Fruit fly (Drosophila melanogaster) whole organism, embryonic: Measurements from ENCODE around the gene Jarid2.

Source experiments
- B-H1 ChIP-seq: fragments of 200-800 bp; sonication (Bioruptor generic); IDR thresholded peaks from 3 replicates; pipeline ENCODE4 v1.3.6; 2022; ENCODE audit warnings: missing biosample characterization, missing genetic modification characterization
- Bdp1 ChIP-seq: fragments of 200-800 bp; sonication (Bioruptor generic); optimal IDR thresholded peaks from 3 replicates; lab custom pipeline; 2016; ENCODE audit warnings: missing biosample characterization, missing genetic modification characterization
- CG11456 ChIP-seq: fragments of 200-800 bp; sonication (Bioruptor generic); IDR thresholded peaks from 3 replicates; pipeline ENCODE4 v1.3.6; 2022; ENCODE audit warnings: missing biosample characterization, missing genetic modification characterization
- CG11560 ChIP-seq: fragments of 200-800 bp; sonication (Bioruptor generic); IDR thresholded peaks from 3 replicates; pipeline ENCODE4 v1.3.6; 2022; ENCODE audit warnings: missing biosample characterization, missing genetic modification characterization
- CG12219 ChIP-seq: fragments of 200-800 bp; sonication (Bioruptor generic); optimal IDR thresholded peaks from 3 replicates; lab custom pipeline; 2018; ENCODE audit warnings: missing biosample characterization, mild to moderate bottlenecking, missing genetic modification characterization
- CG14710 ChIP-seq: fragments of 200-800 bp; sonication (Bioruptor generic); optimal IDR thresholded peaks from 3 replicates; lab custom pipeline; 2019; ENCODE audit warnings: missing biosample characterization, mild to moderate bottlenecking, missing genetic modification characterization, moderate library complexity
- CG15601 ChIP-seq: fragments of 200-800 bp; sonication (Bioruptor generic); optimal IDR thresholded peaks from 3 replicates; lab custom pipeline; 2019; ENCODE audit warnings: missing biosample characterization, mild to moderate bottlenecking, missing genetic modification characterization, moderate library complexity
- CG1602 ChIP-seq: fragments of 200-800 bp; sonication (Bioruptor generic); optimal IDR thresholded peaks from 3 replicates; lab custom pipeline; 2016; ENCODE audit warnings: missing biosample characterization, missing genetic modification characterization
- CG2712 ChIP-seq: fragments of 200-800 bp; optimal IDR thresholded peaks from 3 replicates; lab custom pipeline; 2019; ENCODE audit warnings: missing biosample characterization, mild to moderate bottlenecking, missing genetic modification characterization, moderate library complexity
- CG32532 ChIP-seq: fragments of 200-800 bp; sonication (Bioruptor generic); IDR thresholded peaks from 2 replicates; pipeline ENCODE4 v1.3.6; 2022; ENCODE audit warnings: missing biosample characterization, missing genetic modification characterization
- CG3281 ChIP-seq: fragments of 200-800 bp; sonication (Bioruptor generic); optimal IDR thresholded peaks from 3 replicates; lab custom pipeline; 2017; ENCODE audit warnings: missing biosample characterization, mild to moderate bottlenecking, missing genetic modification characterization
- CG34224 ChIP-seq: fragments of 200-800 bp; sonication (Bioruptor generic); IDR thresholded peaks from 3 replicates; pipeline ENCODE4 v1.3.6; 2022; ENCODE audit warnings: missing biosample characterization, missing genetic modification characterization; ENCODE audit not compliant: partially characterized antibody
- CG4617 ChIP-seq: fragments of 200-800 bp; sonication (Bioruptor generic); optimal IDR thresholded peaks from 3 replicates; lab custom pipeline; 2016; ENCODE audit warnings: missing biosample characterization, missing genetic modification characterization, borderline replicate concordance
- CG6791 ChIP-seq: fragments of 200-800 bp; sonication (Bioruptor generic); IDR thresholded peaks from 3 replicates; pipeline ENCODE4 v1.3.6; 2022; ENCODE audit warnings: missing biosample characterization, missing genetic modification characterization; ENCODE audit not compliant: partially characterized antibody
- CG6854 ChIP-seq: fragments of 200-800 bp; sonication (Bioruptor generic); optimal IDR thresholded peaks from 3 replicates; lab custom pipeline; 2017; ENCODE audit warnings: missing biosample characterization, mild to moderate bottlenecking, missing genetic modification characterization
- CG8388 ChIP-seq: fragments of 200-800 bp; sonication (Bioruptor generic); optimal IDR thresholded peaks from 2 replicates; lab custom pipeline; 2019; ENCODE audit warnings: missing biosample characterization, mild to moderate bottlenecking, missing genetic modification characterization, moderate library complexity
- CG8924 ChIP-seq: fragments of 200-800 bp; optimal IDR thresholded peaks from 3 replicates; lab custom pipeline; 2019; ENCODE audit warnings: missing biosample characterization, mild to moderate bottlenecking, missing genetic modification characterization, moderate library complexity
- Camta ChIP-seq: fragments of 200-800 bp; sonication (Bioruptor generic); optimal IDR thresholded peaks from 2 replicates; lab custom pipeline; 2016; ENCODE audit warnings: missing biosample characterization, missing genetic modification characterization
- D19A ChIP-seq: fragments of 200-800 bp; optimal IDR thresholded peaks from 3 replicates; lab custom pipeline; 2019; ENCODE audit warnings: missing biosample characterization, mild to moderate bottlenecking, missing genetic modification characterization, moderate library complexity
- Dad ChIP-seq: fragments of 200-800 bp; sonication (Bioruptor generic); optimal IDR thresholded peaks from 3 replicates; lab custom pipeline; 2016; ENCODE audit warnings: missing biosample characterization, missing genetic modification characterization
- Doc3 ChIP-seq: fragments of 200-800 bp; sonication (Bioruptor generic); IDR thresholded peaks from 3 replicates; pipeline ENCODE4 v1.3.6; 2022; ENCODE audit warnings: missing biosample characterization, missing genetic modification characterization; ENCODE audit not compliant: partially characterized antibody
- Drgx ChIP-seq: fragments of 200-800 bp; sonication (Bioruptor generic); IDR thresholded peaks from 2 replicates; pipeline ENCODE4 v1.3.6; 2022; ENCODE audit warnings: missing biosample characterization, missing genetic modification characterization
- Ets65A ChIP-seq: fragments of 200-800 bp; sonication (Bioruptor generic); peaks from one replicate; lab custom pipeline; 2016; ENCODE audit warnings: missing biosample characterization, missing genetic modification characterization
- Fer2 ChIP-seq: fragments of 200-800 bp; sonication (Bioruptor generic); optimal IDR thresholded peaks from 2 replicates; lab custom pipeline; 2018; ENCODE audit warnings: missing biosample characterization, mild to moderate bottlenecking, missing genetic modification characterization, moderate library complexity
- HLH54F ChIP-seq: fragments of 200-800 bp; sonication (Bioruptor generic); optimal IDR thresholded peaks from 3 replicates; lab custom pipeline; 2016; ENCODE audit warnings: missing biosample characterization, missing genetic modification characterization
- Med ChIP-seq: fragments of 200-800 bp; sonication (Bioruptor generic); peaks from one replicate; lab custom pipeline; 2016; ENCODE audit warnings: missing biosample characterization, missing genetic modification characterization, mild to moderate bottlenecking, inconsistent platforms, moderate library complexity
- NfI ChIP-seq: fragments of 200-800 bp; sonication (Bioruptor generic); optimal IDR thresholded peaks from 3 replicates; lab custom pipeline; 2018; ENCODE audit warnings: missing biosample characterization, mild to moderate bottlenecking, missing genetic modification characterization, moderate library complexity
- Oaz ChIP-seq: fragments of 200-800 bp; sonication (Bioruptor generic); IDR thresholded peaks from 2 replicates; pipeline ENCODE4 v1.3.6; 2022; ENCODE audit warnings: missing biosample characterization, missing genetic modification characterization
- Ptx1 ChIP-seq: fragments of 200-800 bp; sonication (Bioruptor generic); IDR thresholded peaks from 2 replicates; pipeline ENCODE4 v1.3.6; 2022; ENCODE audit warnings: missing biosample characterization, missing genetic modification characterization
- al ChIP-seq: fragments of 200-800 bp; sonication (Bioruptor generic); IDR thresholded peaks from 2 replicates; pipeline ENCODE4 v1.3.6; 2022; ENCODE audit warnings: missing biosample characterization, missing genetic modification characterization
- aop ChIP-seq: fragments of 200-800 bp; sonication (Bioruptor generic); IDR thresholded peaks from 2 replicates; pipeline ENCODE4 v1.3.6; 2022; ENCODE audit warnings: missing biosample characterization, missing genetic modification characterization
- cg ChIP-seq: fragments of 200-800 bp; sonication (Bioruptor generic); optimal IDR thresholded peaks from 3 replicates; lab custom pipeline; 2019; ENCODE audit warnings: missing biosample characterization, mild to moderate bottlenecking, missing genetic modification characterization, moderate library complexity
- corto ChIP-seq: fragments of 200-800 bp; sonication (Bioruptor generic); optimal IDR thresholded peaks from 2 replicates; lab custom pipeline; 2016; ENCODE audit warnings: missing biosample characterization, mild to moderate bottlenecking, missing genetic modification characterization, moderate library complexity
- dan ChIP-seq: fragments of 200-800 bp; sonication (Bioruptor generic); IDR thresholded peaks from 2 replicates; pipeline ENCODE4 v1.3.6; 2022; ENCODE audit warnings: missing biosample characterization, missing genetic modification characterization
- inv ChIP-seq: fragments of 200-800 bp; sonication (Bioruptor generic); IDR thresholded peaks from 2 replicates; pipeline ENCODE4 v1.3.6; 2022; ENCODE audit warnings: missing biosample characterization, missing genetic modification characterization; ENCODE audit not compliant: partially characterized antibody
- nom ChIP-seq: fragments of 200-800 bp; sonication (Bioruptor generic); optimal IDR thresholded peaks from 2 replicates; lab custom pipeline; 2017; ENCODE audit warnings: missing biosample characterization, missing genetic modification characterization, mild to moderate bottlenecking, moderate library complexity, missing genetic modification reagents
- pan ChIP-seq, 4 experiments: fragments of >200 bp in 3 of 4; fragments of 200-800 bp in 1 of 4; sonication (Bioruptor generic) in 1 of 4; optimal IDR thresholded peaks in 3 of 4; IDR thresholded peaks in 1 of 4; 2 replicates each; pipeline versions ENCODE4 v1.3.6 to Lab custom; 2017 to 2022; ENCODE audit warnings: missing biosample characterization in 2 of 4, missing genetic modification characterization in 2 of 4, mixed read lengths in 1 of 4
- ranshi ChIP-seq: fragments of 200-800 bp; sonication (Bioruptor generic); IDR thresholded peaks from 2 replicates; pipeline ENCODE4 v1.3.6; 2022; ENCODE audit warnings: missing biosample characterization, missing genetic modification characterization
- sens ChIP-seq: fragments of 200-800 bp; sonication (Bioruptor generic); peaks from one replicate; lab custom pipeline; 2016; ENCODE audit warnings: missing biosample characterization, missing genetic modification characterization
- sna ChIP-seq: fragments of 200-800 bp; sonication (Bioruptor generic); IDR thresholded peaks from 2 replicates; pipeline ENCODE4 v1.3.6; 2022; ENCODE audit warnings: missing biosample characterization, missing genetic modification characterization; ENCODE audit not compliant: partially characterized antibody
- sob ChIP-seq: fragments of 200-800 bp; sonication (Bioruptor generic); IDR thresholded peaks from 2 replicates; pipeline ENCODE4 v1.3.6; 2022; ENCODE audit warnings: missing biosample characterization, missing genetic modification characterization
- tin ChIP-seq: fragments of 200-800 bp; sonication (Bioruptor generic); optimal IDR thresholded peaks from 3 replicates; lab custom pipeline; 2016; ENCODE audit warnings: missing biosample characterization, missing genetic modification characterization
- tup ChIP-seq: fragments of 200-800 bp; sonication (Bioruptor generic); optimal IDR thresholded peaks from 2 replicates; lab custom pipeline; 2016; ENCODE audit warnings: missing biosample characterization, mild to moderate bottlenecking, missing genetic modification characterization, moderate library complexity
- zen2 ChIP-seq: fragments of 200-800 bp; sonication (Bioruptor generic); IDR thresholded peaks from 3 replicates; pipeline ENCODE4 v1.3.6; 2022; ENCODE audit warnings: missing biosample characterization, missing genetic modification characterization; ENCODE audit not compliant: partially characterized antibody

The Jarid2 gene

DNA sequence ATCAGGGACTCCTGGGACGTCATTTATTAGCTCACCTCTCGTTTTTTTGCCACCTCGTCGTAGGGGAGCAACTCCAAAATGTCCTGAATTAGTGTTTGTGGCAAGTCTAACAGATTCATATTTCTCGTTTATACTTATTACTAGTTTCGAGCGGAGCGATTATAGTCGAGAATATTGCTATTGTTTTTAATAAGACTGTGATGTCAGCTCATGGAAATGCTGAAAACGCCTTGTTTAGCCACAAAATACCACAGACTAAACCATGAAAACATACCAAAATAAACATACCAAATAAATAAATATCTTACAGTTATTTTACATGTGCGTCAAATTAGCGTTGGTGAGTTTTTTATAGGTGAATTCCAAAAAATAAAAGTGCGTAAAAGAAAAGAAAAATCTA lies 10.7 kb downstream of the Jarid2 start, which contains the start of gene pall (continued):
- TF ChIP-seq B-H1 (GFP tag; lab: Robert Waterston, UW) (no peak), CG14710 (tag; lab: Kevin White, UChicago) (peak; percentile 32), CG8924 (peak; percentile 38), tin (GFP tag; lab: Kevin White, UChicago) (no peak), NfI (GFP tag; lab: Kevin White, UChicago) (no peak), aop (GFP tag; lab: Robert Waterston, UW) (no peak), CG4617 (GFP tag; lab: Kevin White, UChicago) (peak; percentile 77), Bdp1 (GFP tag; lab: Kevin White, UChicago) (no peak), CG34224 (GFP tag; lab: Robert Waterston, UW) (no peak), CG11560 (tag; lab: Robert Waterston, UW) (no peak), dan (GFP tag; lab: Robert Waterston, UW) (no peak), D19A (tag; lab: Kevin White, UChicago) (no peak), sna (GFP tag; lab: Robert Waterston, UW) (no peak), CG8388 (no peak), CG15601 (tag; lab: Kevin White, UChicago) (peak; percentile 20), pan (optimal IDR thresholded peaks at IDR 0.05; lab: Kevin White, UChicago) (no peak), pan (GFP tag; optimal IDR thresholded peaks at IDR 0.05 in 1 of 2, IDR thresholded peaks at IDR 0.05 in 1 of 2) (no peak), nom (GFP tag; lab: Kevin White, UChicago) (no peak), corto (GFP tag; lab: Kevin White, UChicago) (no peak), HLH54F (GFP tag; lab: Kevin White, UChicago) (no peak), CG12219 (GFP tag; lab: Kevin White, UChicago) (no peak)

DNA sequence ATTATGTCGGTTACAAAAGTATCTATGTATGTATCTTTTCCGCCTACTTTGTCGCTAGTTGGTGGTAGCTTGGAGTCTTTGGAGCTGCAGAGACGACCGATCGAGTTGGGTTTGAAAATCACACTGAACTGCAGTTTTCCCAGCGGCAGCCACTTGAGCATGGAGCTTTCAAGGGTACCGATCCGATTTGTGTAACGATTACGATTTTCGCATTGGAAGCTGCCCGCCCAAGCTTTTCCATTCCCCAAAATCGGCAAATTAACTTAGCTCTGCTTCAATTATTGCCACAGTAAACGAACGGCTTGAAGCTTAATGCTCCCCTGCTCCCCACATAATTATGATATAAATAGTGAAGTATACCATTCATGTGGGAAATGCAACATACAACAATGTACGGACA lies 12.3 kb downstream of the Jarid2 start, which contains the start of gene CG32036:
Gene CG32036 (minus strand): TSS at position 101 of the 400 bp plus-strand sequence.
- TF ChIP-seq sob = no peak
- TF ChIP-seq sens (GFP tag; lab: Kevin White, UChicago) = peak; percentile 9
- no peak for TF ChIP-seq Doc3 (GFP tag; lab: Robert Waterston, UW)
- no peak for TF ChIP-seq al
- no peak for TF ChIP-seq CG1602 (GFP tag; lab: Kevin White, UChicago)

DNA sequence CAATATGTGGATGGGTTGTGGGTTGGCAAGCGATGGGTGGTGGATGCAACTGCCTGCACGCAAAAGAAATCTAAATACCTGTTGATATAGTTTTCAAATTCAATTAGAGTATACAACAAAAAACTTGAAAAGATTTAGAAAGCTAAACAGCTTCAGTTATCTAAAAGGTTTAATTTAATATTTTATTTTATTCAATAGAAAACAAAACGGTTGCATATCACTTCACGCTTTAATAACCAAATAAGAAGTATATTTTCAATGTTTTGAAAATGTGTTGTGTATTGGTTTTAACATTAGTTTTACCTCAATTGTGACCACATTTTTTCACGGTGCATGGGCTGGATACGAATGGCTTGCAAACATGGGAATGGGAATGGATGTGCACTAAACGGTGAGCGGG lies 12.8 kb downstream of the Jarid2 start:
- no peak for TF ChIP-seq CG6854
- no peak for TF ChIP-seq Dad
- peak; percentile 8; the same call in 1 of the 2 replicates for TF ChIP-seq Drgx

DNA sequence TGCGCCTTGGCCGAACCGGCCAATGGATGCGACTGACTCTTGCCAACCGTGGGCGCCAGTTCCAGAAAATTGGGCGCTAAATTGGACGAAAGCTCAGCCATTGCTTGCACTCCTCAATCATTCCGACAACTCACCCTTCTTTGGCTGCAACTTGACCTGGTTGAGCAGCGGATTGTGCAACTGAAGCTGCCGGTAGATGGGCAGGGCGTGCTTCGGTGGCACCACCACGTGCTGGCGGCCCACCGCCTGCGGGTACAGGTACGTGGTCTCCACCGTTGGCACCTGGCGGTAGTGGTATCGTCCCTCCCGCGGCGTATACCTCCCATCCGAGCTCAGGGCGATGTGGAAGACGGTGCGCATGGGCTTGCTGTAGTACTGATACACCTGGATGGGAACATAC lies 13.6 kb downstream of the Jarid2 start:
- TF ChIP-seq Ets65A (peak; percentile 77), Med (GFP tag; lab: Kevin White, UChicago) (peak; percentile 72), cg (GFP tag; lab: Kevin White, UChicago) (no peak), Fer2 (tag; lab: Kevin White, UChicago) (no peak), CG3281 (GFP tag; lab: Kevin White, UChicago) (no peak), CG32532 (GFP tag; lab: Robert Waterston, UW) (0 out of 2 replicates have a peak, but pooled peaks have one; percentile 9), Oaz (GFP tag; lab: Robert Waterston, UW) (no peak), CG6791 (GFP tag; lab: Robert Waterston, UW) (0 out of 3 replicates have a peak, but pooled peaks have one; percentile 10), Ptx1 (no peak), Bdp1 (GFP tag; lab: Kevin White, UChicago) (no peak), Camta (GFP tag; lab: Kevin White, UChicago) (no peak), inv (GFP tag; lab: Robert Waterston, UW) (0 out of 2 replicates have a peak, but pooled peaks have one; percentile 16), CG11456 (0 out of 3 replicates have a peak, but pooled peaks have one; percentile 42), tup (no peak), CG2712 (tag; lab: Kevin White, UChicago) (no peak), ranshi (GFP tag; lab: Robert Waterston, UW) (no peak), zen2 (GFP tag; lab: Robert Waterston, UW) (no peak)
